Fruit fly (Drosophila melanogaster) whole organism, embryonic: Measurements from ENCODE around the gene CG10333.

ENCODE experiments used
- Asciz ChIP-seq: fragments of 200-800 bp; sonication (Bioruptor generic); optimal IDR thresholded peaks from 2 replicates; lab custom pipeline; 2017; ENCODE audit warnings: missing biosample characterization, mild to moderate bottlenecking, missing genetic modification characterization, missing genetic modification reagents
- Atf-2 ChIP-seq: fragments of 200-800 bp; sonication (Bioruptor generic); optimal IDR thresholded peaks from 2 replicates; lab custom pipeline; 2016; ENCODE audit warnings: missing biosample characterization, missing genetic modification characterization
- CG10209 ChIP-seq: fragments of 200-800 bp; sonication (Bioruptor generic); optimal IDR thresholded peaks from 3 replicates; lab custom pipeline; 2017; ENCODE audit warnings: missing biosample characterization, mild to moderate bottlenecking, missing genetic modification characterization, missing genetic modification reagents
- CG10462 ChIP-seq: fragments of 200-800 bp; sonication (Bioruptor generic); optimal IDR thresholded peaks from 2 replicates; lab custom pipeline; 2016; ENCODE audit warnings: missing biosample characterization, missing genetic modification characterization
- CG11456 ChIP-seq: fragments of 200-800 bp; sonication (Bioruptor generic); IDR thresholded peaks from 3 replicates; pipeline ENCODE4 v1.3.6; 2022; ENCODE audit warnings: missing biosample characterization, missing genetic modification characterization
- CG11504 ChIP-seq: fragments of 200-800 bp; sonication (Bioruptor generic); optimal IDR thresholded peaks from 3 replicates; lab custom pipeline; 2019; ENCODE audit warnings: missing biosample characterization, mild to moderate bottlenecking, missing genetic modification characterization, moderate library complexity
- CG13287 ChIP-seq: fragments of 200-800 bp; sonication (Bioruptor generic); IDR thresholded peaks from 2 replicates; pipeline ENCODE4 v1.3.6; 2022; ENCODE audit warnings: missing biosample characterization, missing genetic modification characterization; ENCODE audit not compliant: partially characterized antibody
- CG13296 ChIP-seq: fragments of 200-800 bp; sonication (Bioruptor generic); optimal IDR thresholded peaks from 3 replicates; lab custom pipeline; 2018; ENCODE audit warnings: missing biosample characterization, mild to moderate bottlenecking, missing genetic modification characterization
- CG15011 ChIP-seq: fragments of 200-800 bp; sonication (Bioruptor generic); optimal IDR thresholded peaks from 3 replicates; lab custom pipeline; 2018; ENCODE audit warnings: missing biosample characterization, mild to moderate bottlenecking, missing genetic modification characterization
- CG15601 ChIP-seq: fragments of 200-800 bp; sonication (Bioruptor generic); optimal IDR thresholded peaks from 3 replicates; lab custom pipeline; 2019; ENCODE audit warnings: missing biosample characterization, mild to moderate bottlenecking, missing genetic modification characterization, moderate library complexity
- CG1647 ChIP-seq: fragments of 200-800 bp; sonication (Bioruptor generic); optimal IDR thresholded peaks from 3 replicates; lab custom pipeline; 2016; ENCODE audit warnings: missing biosample characterization, missing genetic modification characterization
- CG17186 ChIP-seq: fragments of 200-800 bp; sonication (Bioruptor generic); optimal IDR thresholded peaks from 3 replicates; lab custom pipeline; 2017; ENCODE audit warnings: missing biosample characterization, missing genetic modification reagents, missing genetic modification characterization
- CG17385 ChIP-seq: fragments of 200-800 bp; sonication (Bioruptor generic); optimal IDR thresholded peaks from 3 replicates; lab custom pipeline; 2018; ENCODE audit warnings: missing biosample characterization, mild to moderate bottlenecking, missing genetic modification characterization
- CG4854 ChIP-seq: fragments of 200-800 bp; sonication (Bioruptor generic); optimal IDR thresholded peaks from 2 replicates; lab custom pipeline; 2016; ENCODE audit warnings: missing biosample characterization, missing genetic modification characterization, inconsistent platforms
- CG5245 ChIP-seq: fragments of 200-800 bp; sonication (Bioruptor generic); optimal IDR thresholded peaks from 3 replicates; lab custom pipeline; 2016; ENCODE audit warnings: missing biosample characterization, missing genetic modification characterization
- CG6175 ChIP-seq: fragments of 200-800 bp; sonication (Bioruptor generic); IDR thresholded peaks from 3 replicates; pipeline ENCODE4 v1.3.6; 2022; ENCODE audit warnings: missing biosample characterization, missing genetic modification characterization
- CG6813 ChIP-seq: fragments of 200-800 bp; sonication (Bioruptor generic); optimal IDR thresholded peaks from 2 replicates; lab custom pipeline; 2017; ENCODE audit warnings: missing biosample characterization, missing genetic modification characterization, mild to moderate bottlenecking, moderate library complexity, missing genetic modification reagents
- CG7786 ChIP-seq: fragments of 200-800 bp; sonication (Bioruptor generic); optimal IDR thresholded peaks from 2 replicates; lab custom pipeline; 2016; ENCODE audit warnings: missing biosample characterization, missing genetic modification characterization
- CG8281 ChIP-seq: fragments of 200-800 bp; sonication (Bioruptor generic); optimal IDR thresholded peaks from 2 replicates; lab custom pipeline; 2018; ENCODE audit warnings: missing biosample characterization, mild to moderate bottlenecking, missing genetic modification characterization, moderate library complexity
- CG8478 ChIP-seq: fragments of >200 bp; optimal IDR thresholded peaks from 2 replicates; lab custom pipeline; 2018
- CG8924 ChIP-seq: fragments of 200-800 bp; optimal IDR thresholded peaks from 3 replicates; lab custom pipeline; 2019; ENCODE audit warnings: missing biosample characterization, mild to moderate bottlenecking, missing genetic modification characterization, moderate library complexity
- Deaf1 ChIP-seq: fragments of 200-800 bp; optimal IDR thresholded peaks from 3 replicates; lab custom pipeline; 2019; ENCODE audit warnings: missing biosample characterization, mild to moderate bottlenecking, missing genetic modification characterization, moderate library complexity
- Elba2 ChIP-seq: fragments of 200-800 bp; sonication (Bioruptor generic); optimal IDR thresholded peaks from 3 replicates; lab custom pipeline; 2016; ENCODE audit warnings: missing biosample characterization, missing genetic modification characterization
- Gug ChIP-seq: fragments of 200-800 bp; sonication (Bioruptor generic); IDR thresholded peaks from 4 replicates; pipeline ENCODE4 v1.3.6; 2022; ENCODE audit warnings: missing biosample characterization, missing genetic modification characterization
- H2.0 ChIP-seq: fragments of 200-800 bp; sonication (Bioruptor generic); IDR thresholded peaks from 2 replicates; pipeline ENCODE4 v1.3.6; 2022; ENCODE audit warnings: missing biosample characterization, missing genetic modification characterization
- HmgZ ChIP-seq: fragments of 200-800 bp; sonication (Bioruptor generic); optimal IDR thresholded peaks from 2 replicates; lab custom pipeline; 2018; ENCODE audit warnings: missing biosample characterization, mild to moderate bottlenecking, missing genetic modification characterization
- Ravus ChIP-seq: fragments of 200-800 bp; sonication (Bioruptor generic); IDR thresholded peaks from 2 replicates; pipeline ENCODE4 v1.3.6; 2022; ENCODE audit warnings: missing biosample characterization, missing genetic modification characterization
- Sox102F ChIP-seq: fragments of 200-800 bp; sonication (Bioruptor generic); optimal IDR thresholded peaks from 2 replicates; lab custom pipeline; 2018; ENCODE audit warnings: missing biosample characterization, mild to moderate bottlenecking, missing genetic modification characterization, moderate library complexity
- ab ChIP-seq: fragments of 200-800 bp; sonication (Bioruptor generic); optimal IDR thresholded peaks from 2 replicates; lab custom pipeline; 2016; ENCODE audit warnings: missing biosample characterization, missing genetic modification characterization
- abd-A ChIP-seq: fragments of 200-800 bp; sonication (Bioruptor generic); optimal IDR thresholded peaks from 3 replicates; lab custom pipeline; 2019; ENCODE audit warnings: missing biosample characterization, mild to moderate bottlenecking, missing genetic modification characterization, moderate library complexity
- amos ChIP-seq: fragments of 200-800 bp; sonication (Bioruptor generic); IDR thresholded peaks from 2 replicates; pipeline ENCODE4 v1.3.6; 2022; ENCODE audit warnings: missing biosample characterization, missing genetic modification characterization; ENCODE audit not compliant: partially characterized antibody
- ase ChIP-seq: fragments of 200-800 bp; sonication (Bioruptor generic); IDR thresholded peaks from 3 replicates; pipeline ENCODE4 v1.3.6; 2022; ENCODE audit warnings: missing biosample characterization, missing genetic modification characterization
- az2 ChIP-seq: fragments of 200-800 bp; sonication (Bioruptor generic); optimal IDR thresholded peaks from 3 replicates; lab custom pipeline; 2016; ENCODE audit warnings: missing biosample characterization, missing genetic modification characterization
- bcd ChIP-seq: fragments of 200-800 bp; sonication (Bioruptor generic); optimal IDR thresholded peaks from 2 replicates; lab custom pipeline; 2017; ENCODE audit warnings: missing biosample characterization, mild to moderate bottlenecking, missing genetic modification characterization
- btn ChIP-seq: fragments of 200-800 bp; sonication (Bioruptor generic); optimal IDR thresholded peaks from 2 replicates; lab custom pipeline; 2016; ENCODE audit warnings: missing biosample characterization, missing genetic modification characterization
- danr ChIP-seq: fragments of 200-800 bp; sonication (Bioruptor generic); IDR thresholded peaks from 2 replicates; pipeline ENCODE4 v1.3.6; 2022; ENCODE audit warnings: missing biosample characterization, missing genetic modification characterization
- dati ChIP-seq: fragments of 200-800 bp; sonication (Bioruptor generic); IDR thresholded peaks from 2 replicates; pipeline ENCODE4 v1.3.6; 2022; ENCODE audit warnings: missing biosample characterization, missing genetic modification characterization
- dm ChIP-seq: fragments of 200-800 bp; sonication (Bioruptor generic); optimal IDR thresholded peaks from 3 replicates; lab custom pipeline; 2016; ENCODE audit warnings: missing biosample characterization, missing genetic modification characterization
- dmrt11E ChIP-seq: fragments of 200-800 bp; sonication (Bioruptor generic); optimal IDR thresholded peaks from 3 replicates; lab custom pipeline; 2018; ENCODE audit warnings: missing biosample characterization, mild to moderate bottlenecking, missing genetic modification characterization, moderate library complexity
- exex ChIP-seq: fragments of 200-800 bp; sonication (Bioruptor generic); optimal IDR thresholded peaks from 4 replicates; lab custom pipeline; 2018; ENCODE audit warnings: missing biosample characterization, mild to moderate bottlenecking, missing genetic modification characterization, moderate library complexity
- kni ChIP-seq: fragments of 200-800 bp; sonication (Bioruptor generic); optimal IDR thresholded peaks from 3 replicates; lab custom pipeline; 2017; ENCODE audit warnings: mild to moderate bottlenecking, missing biosample characterization, missing genetic modification reagents, missing genetic modification characterization
- lilli ChIP-seq: fragments of 200-800 bp; sonication (Bioruptor generic); optimal IDR thresholded peaks from 3 replicates; lab custom pipeline; 2016; ENCODE audit warnings: missing biosample characterization, missing genetic modification characterization
- pho ChIP-seq: fragments of 200-800 bp; sonication (Bioruptor generic); optimal IDR thresholded peaks from 2 replicates; lab custom pipeline; 2016; ENCODE audit warnings: missing biosample characterization, missing genetic modification characterization
- pzg ChIP-seq: fragments of 200-800 bp; sonication (Bioruptor generic); optimal IDR thresholded peaks from 3 replicates; lab custom pipeline; 2018; ENCODE audit warnings: missing biosample characterization, mild to moderate bottlenecking, missing genetic modification characterization, moderate library complexity
- schlank ChIP-seq: fragments of 200-800 bp; sonication (Bioruptor generic); optimal IDR thresholded peaks from 2 replicates; lab custom pipeline; 2018; ENCODE audit warnings: missing biosample characterization, mild to moderate bottlenecking, missing genetic modification characterization
- so ChIP-seq: fragments of 200-800 bp; sonication (Bioruptor generic); IDR thresholded peaks from 3 replicates; pipeline ENCODE4 v1.3.6; 2022; ENCODE audit warnings: missing biosample characterization, missing genetic modification characterization
- stc ChIP-seq: fragments of 200-800 bp; sonication (Bioruptor generic); IDR thresholded peaks from 2 replicates; pipeline ENCODE4 v1.3.6; 2022; ENCODE audit warnings: missing biosample characterization, missing genetic modification characterization
- tll ChIP-seq, 2 experiments: fragments of 200-800 bp in 1 of 2; fragments of >200 bp in 1 of 2; sonication (Bioruptor generic) in 1 of 2; optimal IDR thresholded peaks; 2 replicates each; lab custom pipeline; 2017 to 2019; ENCODE audit warnings: missing biosample characterization in 2 of 2, missing genetic modification characterization in 2 of 2, mild to moderate bottlenecking in 1 of 2, moderate library complexity in 1 of 2
- tup ChIP-seq: fragments of 200-800 bp; sonication (Bioruptor generic); optimal IDR thresholded peaks from 2 replicates; lab custom pipeline; 2016; ENCODE audit warnings: missing biosample characterization, mild to moderate bottlenecking, missing genetic modification characterization, moderate library complexity
- tx ChIP-seq: fragments of 200-800 bp; sonication (Bioruptor generic); optimal IDR thresholded peaks from 2 replicates; lab custom pipeline; 2016; ENCODE audit warnings: missing biosample characterization, missing genetic modification characterization
- zen ChIP-seq: fragments of 200-800 bp; sonication (Bioruptor generic); optimal IDR thresholded peaks from 3 replicates; lab custom pipeline; 2018; ENCODE audit warnings: missing biosample characterization, mild to moderate bottlenecking, missing genetic modification characterization, moderate library complexity

CG10333 gene

dm6 chr2L:18567563-18567962 lies 39.1 kb upstream of the CG10333 start (continued):
- peak; percentile 21 for TF ChIP-seq Asciz
- no peak for TF ChIP-seq dati (GFP tag; lab: Robert Waterston, UW)
- TF ChIP-seq kni (GFP tag; lab: Kevin White, UChicago): no peak
- peak; percentile 23 for TF ChIP-seq exex (tag; lab: Kevin White, UChicago)
- TF ChIP-seq CG17385 (GFP tag; lab: Kevin White, UChicago): peak; percentile 16
- TF ChIP-seq CG6813: peak; percentile 59
- no peak for TF ChIP-seq dmrt11E (tag; lab: Kevin White, UChicago)
- TF ChIP-seq schlank (tag; lab: Kevin White, UChicago): peak; percentile 78
- TF ChIP-seq abd-A (tag; lab: Kevin White, UChicago): no peak
- TF ChIP-seq az2 (GFP tag; lab: Kevin White, UChicago): no peak
- TF ChIP-seq H2.0 (GFP tag; lab: Robert Waterston, UW): no peak
- TF ChIP-seq Elba2: no peak
- TF ChIP-seq tup (GFP tag; lab: Kevin White, UChicago): no peak
- no peak for TF ChIP-seq zen
- no peak for TF ChIP-seq CG8281
- no peak for TF ChIP-seq Gug (GFP tag; lab: Robert Waterston, UW)
- TF ChIP-seq CG15011 (GFP tag; lab: Kevin White, UChicago): peak; percentile 4
- TF ChIP-seq lilli (GFP tag; lab: Kevin White, UChicago): peak; percentile 29
- TF ChIP-seq danr (GFP tag; lab: Robert Waterston, UW): no peak
- no peak for TF ChIP-seq CG15601 (tag; lab: Kevin White, UChicago)
- TF ChIP-seq pzg (GFP tag; lab: Kevin White, UChicago): no peak
- TF ChIP-seq dm: no peak
- TF ChIP-seq ab (GFP tag; lab: Kevin White, UChicago): no peak
- no peak for TF ChIP-seq Deaf1 (tag; lab: Kevin White, UChicago)
- TF ChIP-seq Sox102F: peak; percentile 37
- no peak for TF ChIP-seq CG13287 (GFP tag; lab: Robert Waterston, UW)
- no peak for TF ChIP-seq tll (GFP tag; optimal IDR thresholded peaks at IDR 0.05; lab: Kevin White, UChicago)
- TF ChIP-seq amos (GFP tag; lab: Robert Waterston, UW): no peak
- TF ChIP-seq Ravus: no peak
- peak; percentile 47 for TF ChIP-seq CG7786 (GFP tag; lab: Kevin White, UChicago)
- peak; percentile 40 for TF ChIP-seq HmgZ
- no peak for TF ChIP-seq btn
- peak; percentile 8 for TF ChIP-seq tx (GFP tag; lab: Kevin White, UChicago)
- TF ChIP-seq ase (GFP tag; lab: Robert Waterston, UW): no peak
- TF ChIP-seq so (GFP tag; lab: Robert Waterston, UW): no peak
- TF ChIP-seq CG1647 (GFP tag; lab: Kevin White, UChicago): no peak
- no peak for TF ChIP-seq CG10462
- TF ChIP-seq CG11504 (tag; lab: Kevin White, UChicago): peak; percentile 5
- no peak for TF ChIP-seq CG8924 (tag; lab: Kevin White, UChicago)
- peak; percentile 64; the same call in 1 of the 3 replicates for TF ChIP-seq CG11456 (GFP tag; lab: Robert Waterston, UW)
- TF ChIP-seq CG5245 (GFP tag; lab: Kevin White, UChicago): no peak
- TF ChIP-seq CG17186 (GFP tag; lab: Kevin White, UChicago): no peak
- TF ChIP-seq CG10209 (GFP tag; lab: Kevin White, UChicago): peak; percentile 55
- TF ChIP-seq CG8478 (lab: Kevin White, UChicago): no peak
- TF ChIP-seq CG13296: peak; percentile 56
- TF ChIP-seq bcd: peak; percentile 11
- TF ChIP-seq stc (GFP tag; lab: Robert Waterston, UW): peak; percentile 28; the same call in 1 of the 2 replicates
- peak; percentile 61 for TF ChIP-seq pho (GFP tag; lab: Kevin White, UChicago)
- TF ChIP-seq CG4854 (GFP tag; lab: Kevin White, UChicago): peak; percentile 33
- no peak for TF ChIP-seq CG6175
- no peak for TF ChIP-seq Atf-2
